Fruit fly (Drosophila melanogaster): ENCODE results near the gene Amt.

The Amt gene

dm6 chr3R:15275158-15275623, 26.3 kb upstream of the Amt start, which contains the start of the genes Cp190 and CG4338 (continued):
- TF ChIP-seq CG12659 (GFP tag; optimal IDR thresholded peaks at IDR 0.05) (peak; percentile 99), CG13894 (tag; optimal IDR thresholded peaks at IDR 0.05) (peak; percentile 98), ind (GFP tag; optimal IDR thresholded peaks at IDR 0.05) (peak; percentile 98), Max (GFP tag; optimal IDR thresholded peaks at IDR 0.05) (peak; percentile 98), Lhr (GFP tag; optimal IDR thresholded peaks at IDR 0.05) (peak; percentile 91), Xrp1 (GFP tag; IDR thresholded peaks at IDR 0.05) (peak; percentile 98), ttk (GFP tag; IDR thresholded peaks at IDR 0.05) (peak; percentile 96), Abd-B (GFP tag; optimal IDR thresholded peaks at IDR 0.05) (peak; percentile 99), dati (GFP tag; IDR thresholded peaks at IDR 0.05) (peak; percentile 61; the same call in 1 of the 2 replicates), Dip3 (GFP tag; optimal IDR thresholded peaks at IDR 0.05) (peak; percentile 90), CG1832 (GFP tag; optimal IDR thresholded peaks at IDR 0.05) (no peak), CG6272 (GFP tag; IDR thresholded peaks at IDR 0.05) (peak; percentile 94), CG18011 (GFP tag; optimal IDR thresholded peaks at IDR 0.05) (peak; percentile 88), CG9797 (GFP tag; optimal IDR thresholded peaks at IDR 0.05) (peak; percentile 71), CG10543 (GFP tag; optimal IDR thresholded peaks at IDR 0.05) (peak; percentile 99), maf-S (GFP tag; optimal IDR thresholded peaks at IDR 0.05) (peak; percentile 83), CG14441 (GFP tag; IDR thresholded peaks at IDR 0.05) (peak; percentile 95), slou (GFP tag; optimal IDR thresholded peaks at IDR 0.05) (peak; percentile 91), tap (tag; optimal IDR thresholded peaks at IDR 0.05) (peak; percentile 98), jigr1 (GFP tag; IDR thresholded peaks at IDR 0.05) (peak; percentile 93), ato (GFP tag; IDR thresholded peaks at IDR 0.05; ENCODE audit: partially characterized antibody) (peak; percentile 73; the same call in 1 of the 2 replicates), CG1529 (GFP tag; optimal IDR thresholded peaks at IDR 0.05) (peak; percentile 96), CG14860 (GFP tag; IDR thresholded peaks at IDR 0.05; ENCODE audit: partially characterized antibody) (peak; percentile 61), CG14965 (GFP tag; optimal IDR thresholded peaks at IDR 0.05; ENCODE audit: borderline replicate concordance) (no peak), CG13624 (GFP tag; optimal IDR thresholded peaks at IDR 0.05) (peak; percentile 91), corto (GFP tag; optimal IDR thresholded peaks at IDR 0.05) (no peak), Fer3 (tag; optimal IDR thresholded peaks at IDR 0.05) (peak; percentile 99), Nf-YB (GFP tag; optimal IDR thresholded peaks at IDR 0.05) (peak; percentile 89), MESR4 (GFP tag; optimal IDR thresholded peaks at IDR 0.05) (peak; percentile 61), Hr78 (GFP tag; optimal IDR thresholded peaks at IDR 0.05) (peak in 1 of 2 experiments; percentile 92), gro (GFP tag; optimal IDR thresholded peaks at IDR 0.05) (peak; percentile 87), Doc2 (GFP tag; IDR thresholded peaks at IDR 0.05) (peak; percentile 81), dmrt99B (tag; optimal IDR thresholded peaks at IDR 0.05) (peak; percentile 98), Trl (optimal IDR thresholded peaks at IDR 0.05) (no peak), Trl (GFP tag; optimal IDR thresholded peaks at IDR 0.05) (peak; percentile 90), psq (GFP tag; optimal IDR thresholded peaks at IDR 0.05) (peak; percentile 91), dmrt11E (tag; optimal IDR thresholded peaks at IDR 0.05) (peak; percentile 99), CG4404 (GFP tag; IDR thresholded peaks at IDR 0.05) (peak; percentile 97), Opbp (GFP tag; IDR thresholded peaks at IDR 0.05; ENCODE audit: partially characterized antibody) (peak; percentile 80), Meics (GFP tag; optimal IDR thresholded peaks at IDR 0.05) (peak; percentile 98), odd (GFP tag; optimal IDR thresholded peaks at IDR 0.05) (peak; percentile 97), unpg (GFP tag; optimal IDR thresholded peaks at IDR 0.05) (peak; percentile 99), Neu2 (GFP tag; optimal IDR thresholded peaks at IDR 0.05; ENCODE audit: borderline replicate concordance) (no peak), gfzf (GFP tag; optimal IDR thresholded peaks at IDR 0.05) (peak; percentile 43), Lim3 (GFP tag; IDR thresholded peaks at IDR 0.05) (peak; percentile 85), tna (GFP tag; IDR thresholded peaks at IDR 0.05; ENCODE audit: partially characterized antibody) (peak; percentile 49), HmgD (GFP tag; optimal IDR thresholded peaks at IDR 0.05) (peak; percentile 77), Eip74EF (GFP tag; optimal IDR thresholded peaks at IDR 0.05) (peak in 1 of 2 experiments; percentile 98), pnt (GFP tag; optimal IDR thresholded peaks at IDR 0.05) (peak; percentile 83)

Data from whole organism, embryonic.